Worm (Caenorhabditis elegans) whole organism, L4 larva: ENCODE measurements around the gene F15D4.4.

ENCODE experiments used
- F37D6.2 ChIP-seq: sonication (generic microtip); optimal IDR thresholded peaks from 2 replicates; lab custom pipeline; 2016; ENCODE audit warnings: mild to moderate bottlenecking, missing genetic modification characterization, missing compliant biosample characterization
- F49E8.2 ChIP-seq: sonication (generic microtip); optimal IDR thresholded peaks from 2 replicates; lab custom pipeline; 2016; ENCODE audit warnings: missing compliant biosample characterization, mild to moderate bottlenecking, missing genetic modification characterization, borderline replicate concordance
- Y105C5A.15 ChIP-seq: fragments of 200-800 bp; sonication (Bioruptor generic); IDR thresholded peaks from 2 replicates; pipeline ENCODE4 v1.3.6; 2022; ENCODE audit warnings: missing genetic modification characterization, missing compliant biosample characterization
- Y48G9A.11 ChIP-seq: fragments of 200-800 bp; sonication (Bioruptor generic); IDR thresholded peaks from 2 replicates; pipeline ENCODE4 v1.3.6; 2022; ENCODE audit warnings: missing genetic modification reagents, missing genetic modification characterization, missing compliant biosample characterization
- ZK546.5 ChIP-seq, 2 experiments: sonication (generic microtip); optimal IDR thresholded peaks; 2 replicates each; lab custom pipeline; 2017; ENCODE audit warnings: missing biosample characterization in 2 of 2, missing genetic modification characterization in 2 of 2
- aha-1 ChIP-seq: fragments of 150-350 bp; peaks from one replicate; lab custom pipeline; 2014; ENCODE audit warnings: missing biosample characterization, missing genetic modification characterization
- ama-1 ChIP-seq: fragments of 150-350 bp; optimal IDR thresholded peaks from 2 replicates; lab custom pipeline; 2014; ENCODE audit warnings: inconsistent platforms, mixed read lengths
- ceh-44 ChIP-seq: fragments of 200-800 bp; sonication (Bioruptor generic); IDR thresholded peaks from 2 replicates; pipeline ENCODE4 v1.3.6; 2022; ENCODE audit warnings: missing genetic modification reagents, missing genetic modification characterization, missing compliant biosample characterization
- ceh-82 ChIP-seq: sonication (generic microtip); optimal IDR thresholded peaks from 2 replicates; lab custom pipeline; 2017; ENCODE audit warnings: missing biosample characterization, missing genetic modification characterization
- ces-1 ChIP-seq: fragments of 150-350 bp; sonication (generic microtip); optimal IDR thresholded peaks from 4 replicates; lab custom pipeline; 2014; ENCODE audit warnings: missing biosample characterization, missing genetic modification reagents, missing genetic modification characterization
- cey-2 ChIP-seq: sonication (generic microtip); optimal IDR thresholded peaks from 3 replicates; lab custom pipeline; 2017; ENCODE audit warnings: missing genetic modification characterization, mild to moderate bottlenecking, missing compliant biosample characterization, antibody characterized with exemption, borderline replicate concordance; ENCODE audit not compliant: insufficient read depth
- daf-16 ChIP-seq, 3 experiments: sonication (generic microtip); optimal IDR thresholded peaks; 2 replicates each; lab custom pipeline; 2016 to 2017; ENCODE audit warnings: missing genetic modification characterization in 3 of 3, missing genetic modification reagents in 3 of 3, mild to moderate bottlenecking in 2 of 3, missing compliant biosample characterization in 2 of 3, missing biosample characterization in 1 of 3, moderate library complexity in 1 of 3
- dmd-9 ChIP-seq: fragments of 200-800 bp; sonication (Bioruptor generic); IDR thresholded peaks from 2 replicates; pipeline ENCODE4 v1.3.6; 2022; ENCODE audit warnings: missing genetic modification reagents, missing genetic modification characterization, missing compliant biosample characterization
- dpl-1 ChIP-seq: fragments of 150-350 bp; optimal IDR thresholded peaks from 2 replicates; lab custom pipeline; 2014; ENCODE audit warnings: missing biosample characterization, missing genetic modification reagents, missing genetic modification characterization
- duxl-1 ChIP-seq: sonication (generic microtip); optimal IDR thresholded peaks from 2 replicates; lab custom pipeline; 2016; ENCODE audit warnings: mild to moderate bottlenecking, missing genetic modification characterization, moderate library complexity, missing compliant biosample characterization; ENCODE audit not compliant: poor library complexity
- fkh-10 ChIP-seq: fragments of 150-350 bp; optimal IDR thresholded peaks from 2 replicates; lab custom pipeline; 2014; ENCODE audit warnings: missing biosample characterization, missing genetic modification reagents, missing genetic modification characterization
- gei-8 ChIP-seq: fragments of 200-800 bp; sonication (Bioruptor generic); optimal IDR thresholded peaks from 2 replicates; lab custom pipeline; 2018; ENCODE audit warnings: mild to moderate bottlenecking, missing genetic modification characterization, missing compliant biosample characterization
- hlh-11 ChIP-seq: fragments of 200-800 bp; sonication (Bioruptor generic); optimal IDR thresholded peaks from 2 replicates; lab custom pipeline; 2018; ENCODE audit warnings: mild to moderate bottlenecking, missing genetic modification characterization, missing compliant biosample characterization
- hlh-30 ChIP-seq: sonication (generic microtip); optimal IDR thresholded peaks from 2 replicates; lab custom pipeline; 2017; ENCODE audit warnings: antibody characterized with exemption, mild to moderate bottlenecking, missing genetic modification characterization, missing compliant biosample characterization; ENCODE audit not compliant: insufficient read depth
- hmg-1.1 ChIP-seq: fragments of 200-800 bp; sonication (Bioruptor generic); IDR thresholded peaks from 2 replicates; pipeline ENCODE4 v1.3.6; 2022; ENCODE audit warnings: missing genetic modification reagents, missing genetic modification characterization, missing compliant biosample characterization
- lin-1 ChIP-seq: fragments of 200-800 bp; sonication (Bioruptor generic); IDR thresholded peaks from 2 replicates; pipeline ENCODE4 v1.3.6; 2022; ENCODE audit warnings: missing genetic modification reagents, missing genetic modification characterization, missing compliant biosample characterization
- lsy-2 ChIP-seq, 2 experiments: fragments of 150-350 bp in 1 of 2; sonication (generic microtip) in 1 of 2; optimal IDR thresholded peaks; 2 replicates each; lab custom pipeline; 2014 to 2017; ENCODE audit warnings: missing biosample characterization in 2 of 2, missing genetic modification characterization in 2 of 2
- mdl-1 ChIP-seq, 2 experiments: fragments of 150-350 bp in 1 of 2; sonication (generic microtip) in 1 of 2; optimal IDR thresholded peaks; 2 replicates each; lab custom pipeline; 2014 to 2017; ENCODE audit warnings: missing biosample characterization in 2 of 2, missing genetic modification characterization in 2 of 2
- mdt-29 ChIP-seq: fragments of 200-800 bp; sonication (Bioruptor generic); IDR thresholded peaks from 2 replicates; pipeline ENCODE4 v1.3.6; 2022; ENCODE audit warnings: missing genetic modification reagents, missing genetic modification characterization, missing compliant biosample characterization
- mes-2 ChIP-seq: sonication (generic microtip); optimal IDR thresholded peaks from 2 replicates; lab custom pipeline; 2016; ENCODE audit warnings: missing genotype, mild to moderate bottlenecking, missing genetic modification characterization, missing compliant biosample characterization; ENCODE audit not compliant: poor library complexity, severe bottlenecking
- nhr-102 ChIP-seq: sonication (generic microtip); optimal IDR thresholded peaks from 2 replicates; lab custom pipeline; 2016; ENCODE audit warnings: mild to moderate bottlenecking, missing genetic modification characterization, moderate library complexity, missing compliant biosample characterization
- nhr-11 ChIP-seq: fragments of 150-350 bp; optimal IDR thresholded peaks from 2 replicates; lab custom pipeline; 2014; ENCODE audit warnings: missing biosample characterization, missing genetic modification characterization
- nhr-237 ChIP-seq: sonication (generic microtip); optimal IDR thresholded peaks from 2 replicates; lab custom pipeline; 2017; ENCODE audit warnings: missing biosample characterization, missing genetic modification characterization
- nhr-28 ChIP-seq: fragments of 150-350 bp; optimal IDR thresholded peaks from 2 replicates; lab custom pipeline; 2014; ENCODE audit warnings: missing biosample characterization, missing genetic modification characterization
- nhr-42 ChIP-seq: fragments of 200-800 bp; sonication (Bioruptor generic); IDR thresholded peaks from 2 replicates; pipeline ENCODE4 v1.3.6; 2022; ENCODE audit warnings: missing genetic modification characterization, missing compliant biosample characterization
- nhr-48 ChIP-seq: sonication (generic microtip); optimal IDR thresholded peaks from 2 replicates; lab custom pipeline; 2016; ENCODE audit warnings: mild to moderate bottlenecking, missing genetic modification characterization, missing compliant biosample characterization
- nhr-6 ChIP-seq: fragments of 150-350 bp; optimal IDR thresholded peaks from 2 replicates; lab custom pipeline; 2014; ENCODE audit warnings: missing biosample characterization, missing genetic modification characterization
- nhr-76 ChIP-seq: fragments of 150-350 bp; optimal IDR thresholded peaks from 2 replicates; lab custom pipeline; 2014; ENCODE audit warnings: missing biosample characterization, missing genetic modification characterization
- nhr-77 ChIP-seq: fragments of 150-350 bp; optimal IDR thresholded peaks from 2 replicates; lab custom pipeline; 2014; ENCODE audit warnings: missing biosample characterization, missing genetic modification characterization
- pha-4 ChIP-seq, 2 experiments: fragments of 150-350 bp in 1 of 2; fragments of 200-800 bp in 1 of 2; sonication (Bioruptor generic) in 1 of 2; IDR thresholded peaks in 1 of 2; optimal IDR thresholded peaks in 1 of 2; 2 replicates each; pipeline versions ENCODE4 v1.3.6 to Lab custom; 2014 to 2022; ENCODE audit warnings: missing genetic modification characterization in 2 of 2, missing genetic modification reagents in 2 of 2, missing biosample characterization in 1 of 2, missing compliant biosample characterization in 1 of 2
- rbr-2 ChIP-seq: sonication (generic microtip); optimal IDR thresholded peaks from 2 replicates; lab custom pipeline; 2016; ENCODE audit warnings: missing genotype, missing genetic modification characterization, missing compliant biosample characterization
- set-16 ChIP-seq: fragments of 200-800 bp; sonication (Bioruptor generic); IDR thresholded peaks from 2 replicates; pipeline ENCODE4 v1.3.6; 2022; ENCODE audit warnings: missing genetic modification reagents, missing genetic modification characterization, missing compliant biosample characterization
- spr-3 ChIP-seq: fragments of 200-800 bp; sonication (Bioruptor generic); optimal IDR thresholded peaks from 2 replicates; lab custom pipeline; 2018; ENCODE audit warnings: mild to moderate bottlenecking, missing genetic modification characterization, missing compliant biosample characterization
- tag-97 ChIP-seq: fragments of 200-800 bp; sonication (Bioruptor generic); IDR thresholded peaks from 2 replicates; pipeline ENCODE4 v1.3.6; 2022; ENCODE audit warnings: missing genetic modification characterization, missing compliant biosample characterization
- zfp-3 ChIP-seq: fragments of 200-800 bp; sonication (Bioruptor generic); conservative IDR thresholded peaks from 2 replicates; pipeline ENCODE4 v1.3.6; 2022; ENCODE audit warnings: missing genetic modification reagents, missing genetic modification characterization, missing compliant biosample characterization

The F15D4.4 gene

ce11 chrII:13248886-13249285, 6.0 kb upstream of the F15D4.4 start, which contains the start of gene F15D4.6:
Gene F15D4.6, plus strand, starts transcription at chrII:13249186.
- no peak for TF ChIP-seq ama-1 (lab: Kevin White, UChicago)
- no peak for TF ChIP-seq fkh-10 (GFP tag; lab: Kevin White, UChicago)
- TF ChIP-seq nhr-237 (tag; lab: Kevin White, UChicago): no peak
- no peak for TF ChIP-seq Y48G9A.11
- TF ChIP-seq set-16: no peak
- TF ChIP-seq ZK546.5 (tag; optimal IDR thresholded peaks at IDR 0.05; lab: Kevin White, UChicago): no peak
- no peak for TF ChIP-seq nhr-76 (tag; lab: Kevin White, UChicago)
- no peak for TF ChIP-seq zfp-3 (GFP tag; lab: Robert Waterston, UW)
- TF ChIP-seq ceh-82 (tag; lab: Kevin White, UChicago): no peak
- no peak for TF ChIP-seq lin-1 (GFP tag; lab: Robert Waterston, UW)

ce11 chrII:13245076-13245475, 2.2 kb upstream of the F15D4.4 start, which contains the start of gene F15D4.5:
Gene F15D4.5, plus strand, starts transcription at chrII:13245376.
- no peak for TF ChIP-seq gei-8 (GFP tag; lab: Kevin White, UChicago)
- no peak for TF ChIP-seq dmd-9 (GFP tag; lab: Robert Waterston, UW)
- TF ChIP-seq mdt-29: no peak
- TF ChIP-seq ceh-44 (GFP tag; lab: Robert Waterston, UW): no peak
- TF ChIP-seq nhr-6: no peak
- no peak for TF ChIP-seq mdl-1 (tag; optimal IDR thresholded peaks at IDR 0.05; lab: Kevin White, UChicago)
- no peak for TF ChIP-seq Y48G9A.11
- TF ChIP-seq nhr-42 (GFP tag; lab: Robert Waterston, UW): no peak
- no peak for TF ChIP-seq nhr-28 (tag; lab: Kevin White, UChicago)
- no peak for TF ChIP-seq hlh-11 (tag; lab: Kevin White, UChicago)
- no peak for TF ChIP-seq nhr-11
- TF ChIP-seq set-16: no peak
- TF ChIP-seq F49E8.2 (tag; lab: Kevin White, UChicago): no peak
- TF ChIP-seq dpl-1 (GFP tag; lab: Kevin White, UChicago): no peak
- TF ChIP-seq tag-97: no peak

ce11 chrII:13239593-13239992, 3.3 kb downstream of the F15D4.4 start:
- TF ChIP-seq spr-3 (GFP tag; lab: Kevin White, UChicago): no peak
- TF ChIP-seq set-16: peak; percentile 74

ce11 chrII:13237829-13238404, 5.0 kb downstream of the F15D4.4 start, which contains the start of gene romo-1:
Gene romo-1, minus strand, starts transcription at chrII:13237907.
- TF ChIP-seq nhr-48 (tag; lab: Kevin White, UChicago) (peak; percentile 6), daf-16 (GFP tag; optimal IDR thresholded peaks at IDR 0.05; lab: Kevin White, UChicago) (peak in 1 of 2 experiments; percentile 36), daf-16 (tag; optimal IDR thresholded peaks at IDR 0.05; lab: Kevin White, UChicago) (peak; percentile 53), nhr-102 (tag; lab: Kevin White, UChicago) (peak; percentile 50), F37D6.2 (tag; lab: Kevin White, UChicago) (peak; percentile 19), hlh-30 (no peak), aha-1 (tag; lab: Kevin White, UChicago) (peak; percentile 47), hlh-11 (tag; lab: Kevin White, UChicago) (peak; percentile 34), dmd-9 (GFP tag; lab: Robert Waterston, UW) (no peak), fkh-10 (GFP tag; lab: Kevin White, UChicago) (peak; percentile 6), hmg-1.1 (GFP tag; lab: Robert Waterston, UW) (0 out of 2 replicates have a peak, but pooled peaks have one; percentile 16), Y105C5A.15 (GFP tag; lab: Robert Waterston, UW) (no peak), tag-97 (no peak), cey-2 (tag; lab: Kevin White, UChicago) (no peak), dpl-1 (GFP tag; lab: Kevin White, UChicago) (peak; percentile 96), duxl-1 (tag; lab: Kevin White, UChicago) (peak; percentile 15), rbr-2 (tag; lab: Kevin White, UChicago) (peak; percentile 62), mes-2 (tag; lab: Kevin White, UChicago) (peak; percentile 88), mdl-1 (tag; optimal IDR thresholded peaks at IDR 0.05; lab: Kevin White, UChicago) (peak in 1 of 2 experiments; percentile 17), nhr-11 (peak; percentile 10), nhr-77 (tag; lab: Kevin White, UChicago) (peak; percentile 6), pha-4 (GFP tag; IDR thresholded peaks at IDR 0.05; lab: Robert Waterston, UW) (no peak), pha-4 (tag; optimal IDR thresholded peaks at IDR 0.05; lab: Kevin White, UChicago) (peak; percentile 65), lsy-2 (tag; optimal IDR thresholded peaks at IDR 0.05; lab: Kevin White, UChicago) (peak in 1 of 2 experiments; percentile 90), ces-1 (peak; percentile 31)
- TF ChIP-seq, all 104 proteins: peak for 18
